Fruit fly (Drosophila melanogaster) whole organism, embryonic: ENCODE measurements around the gene Tango2.

ENCODE experiments used
- ATbp ChIP-seq: fragments of 200-800 bp; sonication (Bioruptor generic); optimal IDR thresholded peaks from 2 replicates; lab custom pipeline; 2017; ENCODE audit warnings: missing biosample characterization, mild to moderate bottlenecking, missing genetic modification characterization, missing genetic modification reagents
- Aef1 ChIP-seq: fragments of 200-800 bp; sonication (Bioruptor generic); IDR thresholded peaks from 3 replicates; pipeline ENCODE4 v1.3.6; 2022; ENCODE audit warnings: missing biosample characterization, missing genetic modification characterization
- Atf6 ChIP-seq: fragments of 200-800 bp; sonication (Bioruptor generic); IDR thresholded peaks from 2 replicates; pipeline ENCODE4 v1.3.6; 2022; ENCODE audit warnings: missing biosample characterization, missing genetic modification characterization
- BtbVII ChIP-seq: fragments of 200-800 bp; sonication (Bioruptor generic); optimal IDR thresholded peaks from 3 replicates; lab custom pipeline; 2017; ENCODE audit warnings: missing biosample characterization, mild to moderate bottlenecking, missing genetic modification characterization
- CG10147 ChIP-seq: fragments of 200-800 bp; sonication (Bioruptor generic); optimal IDR thresholded peaks from 2 replicates; lab custom pipeline; 2019; ENCODE audit warnings: missing biosample characterization, mild to moderate bottlenecking, missing genetic modification characterization, moderate library complexity
- CG11560 ChIP-seq: fragments of 200-800 bp; sonication (Bioruptor generic); IDR thresholded peaks from 3 replicates; pipeline ENCODE4 v1.3.6; 2022; ENCODE audit warnings: missing biosample characterization, missing genetic modification characterization
- CG11723 ChIP-seq: fragments of 200-800 bp; sonication (Bioruptor generic); optimal IDR thresholded peaks from 2 replicates; lab custom pipeline; 2017; ENCODE audit warnings: missing biosample characterization, mild to moderate bottlenecking, missing genetic modification characterization
- CG12104 ChIP-seq: fragments of 200-800 bp; sonication (Bioruptor generic); optimal IDR thresholded peaks from 3 replicates; lab custom pipeline; 2016; ENCODE audit warnings: missing biosample characterization, missing genetic modification characterization
- CG12155 ChIP-seq: fragments of 200-800 bp; sonication (Bioruptor generic); optimal IDR thresholded peaks from 3 replicates; lab custom pipeline; 2016; ENCODE audit warnings: missing biosample characterization, missing genetic modification characterization
- CG1233 ChIP-seq: fragments of 200-800 bp; sonication (Bioruptor generic); optimal IDR thresholded peaks from 4 replicates; lab custom pipeline; 2018; ENCODE audit warnings: missing biosample characterization, mild to moderate bottlenecking, missing genetic modification characterization
- CG17385 ChIP-seq: fragments of 200-800 bp; sonication (Bioruptor generic); optimal IDR thresholded peaks from 3 replicates; lab custom pipeline; 2018; ENCODE audit warnings: missing biosample characterization, mild to moderate bottlenecking, missing genetic modification characterization
- CG17802 ChIP-seq: fragments of 200-800 bp; sonication (Bioruptor generic); optimal IDR thresholded peaks from 2 replicates; lab custom pipeline; 2018; ENCODE audit warnings: missing biosample characterization, mild to moderate bottlenecking, missing genetic modification characterization, moderate library complexity
- CG2129 ChIP-seq: fragments of 200-800 bp; sonication (Bioruptor generic); IDR thresholded peaks from 2 replicates; pipeline ENCODE4 v1.3.6; 2022; ENCODE audit warnings: missing biosample characterization, missing genetic modification characterization; ENCODE audit not compliant: partially characterized antibody
- CG30020 ChIP-seq: fragments of 200-800 bp; optimal IDR thresholded peaks from 2 replicates; lab custom pipeline; 2019; ENCODE audit warnings: missing biosample characterization, mild to moderate bottlenecking, missing genetic modification characterization, moderate library complexity
- CG30431 ChIP-seq: fragments of 200-800 bp; sonication (Bioruptor generic); optimal IDR thresholded peaks from 2 replicates; lab custom pipeline; 2017; ENCODE audit warnings: missing biosample characterization, missing genetic modification characterization
- CG31441 ChIP-seq: fragments of 200-800 bp; sonication (Bioruptor generic); IDR thresholded peaks from 2 replicates; pipeline ENCODE4 v1.3.6; 2022; ENCODE audit warnings: missing biosample characterization, missing genetic modification characterization
- CG4730 ChIP-seq: fragments of 200-800 bp; sonication (Bioruptor generic); IDR thresholded peaks from 2 replicates; pipeline ENCODE4 v1.3.6; 2022; ENCODE audit warnings: missing biosample characterization, missing genetic modification characterization
- CG4854 ChIP-seq: fragments of 200-800 bp; sonication (Bioruptor generic); optimal IDR thresholded peaks from 2 replicates; lab custom pipeline; 2016; ENCODE audit warnings: missing biosample characterization, missing genetic modification characterization, inconsistent platforms
- CG6765 ChIP-seq: fragments of 200-800 bp; sonication (Bioruptor generic); optimal IDR thresholded peaks from 3 replicates; lab custom pipeline; 2017; ENCODE audit warnings: missing biosample characterization, mild to moderate bottlenecking, missing genetic modification characterization
- CG9215 ChIP-seq: fragments of 200-800 bp; sonication (Bioruptor generic); IDR thresholded peaks from 2 replicates; pipeline ENCODE4 v1.3.6; 2022; ENCODE audit warnings: missing biosample characterization, missing genetic modification characterization
- CG9876 ChIP-seq: fragments of 200-800 bp; sonication (Bioruptor generic); optimal IDR thresholded peaks from 2 replicates; lab custom pipeline; 2016; ENCODE audit warnings: missing biosample characterization, missing genetic modification characterization
- CkIIα-i1 ChIP-seq: fragments of 200-800 bp; sonication (Bioruptor generic); IDR thresholded peaks from 2 replicates; pipeline ENCODE4 v1.3.6; 2022; ENCODE audit warnings: missing biosample characterization, missing genetic modification characterization
- D19A ChIP-seq: fragments of 200-800 bp; optimal IDR thresholded peaks from 3 replicates; lab custom pipeline; 2019; ENCODE audit warnings: missing biosample characterization, mild to moderate bottlenecking, missing genetic modification characterization, moderate library complexity
- Dad ChIP-seq: fragments of 200-800 bp; sonication (Bioruptor generic); optimal IDR thresholded peaks from 3 replicates; lab custom pipeline; 2016; ENCODE audit warnings: missing biosample characterization, missing genetic modification characterization
- Drgx ChIP-seq: fragments of 200-800 bp; sonication (Bioruptor generic); IDR thresholded peaks from 2 replicates; pipeline ENCODE4 v1.3.6; 2022; ENCODE audit warnings: missing biosample characterization, missing genetic modification characterization
- E2f1 ChIP-seq: fragments of 200-800 bp; sonication (Bioruptor generic); IDR thresholded peaks from 2 replicates; pipeline ENCODE4 v1.3.6; 2022; ENCODE audit warnings: missing biosample characterization, missing genetic modification characterization
- E2f2 ChIP-seq: fragments of 200-800 bp; sonication (Bioruptor generic); IDR thresholded peaks from 2 replicates; pipeline ENCODE4 v1.3.6; 2022; ENCODE audit warnings: missing biosample characterization, missing genetic modification characterization
- Eip74EF ChIP-seq, 2 experiments: fragments of 200-800 bp in 1 of 2; fragments of >200 bp in 1 of 2; sonication (Bioruptor generic) in 1 of 2; optimal IDR thresholded peaks; 2 replicates each; lab custom pipeline; 2017 to 2019; ENCODE audit warnings: missing biosample characterization in 2 of 2, missing genetic modification characterization in 2 of 2, mild to moderate bottlenecking in 1 of 2, moderate library complexity in 1 of 2
- Ets97D ChIP-seq: fragments of 200-800 bp; sonication (Bioruptor generic); optimal IDR thresholded peaks from 3 replicates; lab custom pipeline; 2016; ENCODE audit warnings: missing biosample characterization, missing genetic modification characterization
- HLHmδ ChIP-seq: fragments of 200-800 bp; sonication (Bioruptor generic); optimal IDR thresholded peaks from 2 replicates; lab custom pipeline; 2018; ENCODE audit warnings: missing biosample characterization, mild to moderate bottlenecking, missing genetic modification characterization, moderate library complexity
- NFAT ChIP-seq: fragments of 200-800 bp; sonication (Bioruptor generic); IDR thresholded peaks from 2 replicates; pipeline ENCODE4 v1.3.6; 2022; ENCODE audit warnings: missing biosample characterization, missing genetic modification characterization
- Nf-YA ChIP-seq: fragments of 200-800 bp; sonication (Bioruptor generic); IDR thresholded peaks from 2 replicates; pipeline ENCODE4 v1.3.6; 2022; ENCODE audit warnings: missing biosample characterization, missing genetic modification characterization
- Ptx1 ChIP-seq: fragments of 200-800 bp; sonication (Bioruptor generic); IDR thresholded peaks from 2 replicates; pipeline ENCODE4 v1.3.6; 2022; ENCODE audit warnings: missing biosample characterization, missing genetic modification characterization
- Sry-δ ChIP-seq: fragments of 200-800 bp; sonication (Bioruptor generic); optimal IDR thresholded peaks from 2 replicates; lab custom pipeline; 2016; ENCODE audit warnings: missing biosample characterization, missing genetic modification characterization
- Stat92E ChIP-seq, 3 experiments: fragments of >200 bp in 2 of 3; fragments of 200-800 bp in 1 of 3; sonication (Bioruptor generic) in 1 of 3; optimal IDR thresholded peaks; 2 replicates each; lab custom pipeline; 2017 to 2019; ENCODE audit warnings: missing biosample characterization in 3 of 3, missing genetic modification characterization in 3 of 3, mild to moderate bottlenecking in 1 of 3, moderate library complexity in 1 of 3
- ato ChIP-seq: fragments of 200-800 bp; sonication (Bioruptor generic); IDR thresholded peaks from 2 replicates; pipeline ENCODE4 v1.3.6; 2022; ENCODE audit warnings: missing biosample characterization, missing genetic modification characterization; ENCODE audit not compliant: partially characterized antibody
- chif ChIP-seq, 2 experiments: fragments of 200-800 bp; sonication (Bioruptor generic); optimal IDR thresholded peaks; 3 replicates each; lab custom pipeline; 2016; ENCODE audit warnings: missing biosample characterization in 2 of 2, missing genetic modification characterization in 2 of 2
- da ChIP-seq: fragments of 200-800 bp; sonication (Bioruptor generic); optimal IDR thresholded peaks from 2 replicates; lab custom pipeline; 2016; ENCODE audit warnings: missing biosample characterization, missing genetic modification characterization
- dmrt11E ChIP-seq: fragments of 200-800 bp; sonication (Bioruptor generic); optimal IDR thresholded peaks from 3 replicates; lab custom pipeline; 2018; ENCODE audit warnings: missing biosample characterization, mild to moderate bottlenecking, missing genetic modification characterization, moderate library complexity
- ems ChIP-seq: fragments of 200-800 bp; sonication (Bioruptor generic); optimal IDR thresholded peaks from 3 replicates; lab custom pipeline; 2016; ENCODE audit warnings: missing biosample characterization, missing genetic modification characterization
- fd64A ChIP-seq: fragments of 200-800 bp; sonication (Bioruptor generic); optimal IDR thresholded peaks from 3 replicates; lab custom pipeline; 2018; ENCODE audit warnings: missing biosample characterization, mild to moderate bottlenecking, missing genetic modification characterization
- grau ChIP-seq: fragments of 200-800 bp; optimal IDR thresholded peaks from 3 replicates; lab custom pipeline; 2019; ENCODE audit warnings: missing biosample characterization, mild to moderate bottlenecking, missing genetic modification characterization, moderate library complexity
- gsb-n ChIP-seq: fragments of 200-800 bp; sonication (Bioruptor generic); optimal IDR thresholded peaks from 3 replicates; lab custom pipeline; 2018; ENCODE audit warnings: missing biosample characterization, mild to moderate bottlenecking, missing genetic modification characterization
- hb ChIP-seq: fragments of 200-800 bp; sonication (Bioruptor generic); IDR thresholded peaks from 3 replicates; pipeline ENCODE4 v1.3.6; 2022; ENCODE audit warnings: missing biosample characterization, missing genetic modification characterization; ENCODE audit not compliant: partially characterized antibody
- kni ChIP-seq: fragments of 200-800 bp; sonication (Bioruptor generic); optimal IDR thresholded peaks from 3 replicates; lab custom pipeline; 2017; ENCODE audit warnings: mild to moderate bottlenecking, missing biosample characterization, missing genetic modification reagents, missing genetic modification characterization
- nom ChIP-seq: fragments of 200-800 bp; sonication (Bioruptor generic); optimal IDR thresholded peaks from 2 replicates; lab custom pipeline; 2017; ENCODE audit warnings: missing biosample characterization, missing genetic modification characterization, mild to moderate bottlenecking, moderate library complexity, missing genetic modification reagents
- shn ChIP-seq: fragments of 200-800 bp; sonication (Bioruptor generic); optimal IDR thresholded peaks from 3 replicates; lab custom pipeline; 2016; ENCODE audit warnings: missing biosample characterization, missing genetic modification characterization
- slou ChIP-seq: fragments of 200-800 bp; sonication (Bioruptor generic); optimal IDR thresholded peaks from 3 replicates; lab custom pipeline; 2016; ENCODE audit warnings: missing biosample characterization, missing genetic modification characterization
- tin ChIP-seq: fragments of 200-800 bp; sonication (Bioruptor generic); optimal IDR thresholded peaks from 3 replicates; lab custom pipeline; 2016; ENCODE audit warnings: missing biosample characterization, missing genetic modification characterization

Tango2 gene

dm6 chrX:13616417-13617050 lies at the start of gene Tango2, which contains the start of gene tth (continued):
- TF ChIP-seq Stat92E (GFP tag; optimal IDR thresholded peaks at IDR 0.05; lab: Kevin White, UChicago): no peak
- TF ChIP-seq Eip74EF (GFP tag; optimal IDR thresholded peaks at IDR 0.05; lab: Kevin White, UChicago): no peak
- peak; percentile 3 for TF ChIP-seq CG4854 (GFP tag; lab: Kevin White, UChicago)
- peak; percentile 57 for TF ChIP-seq CG9215
- TF ChIP-seq CG31441 (GFP tag; lab: Robert Waterston, UW): peak; percentile 66; the same call in 1 of the 2 replicates
- peak; percentile 57 for TF ChIP-seq shn
- TF ChIP-seq HLHmδ (GFP tag; lab: Kevin White, UChicago): no peak
- peak; percentile 90 for TF ChIP-seq NFAT (GFP tag; lab: Robert Waterston, UW)
- TF ChIP-seq hb (GFP tag; lab: Robert Waterston, UW): peak; percentile 56; the same call in 1 of the 3 replicates
- no peak for TF ChIP-seq CG30431 (GFP tag; lab: Kevin White, UChicago)
- peak; percentile 58 for TF ChIP-seq CG30020
- peak; percentile 27 for TF ChIP-seq ATbp (GFP tag; lab: Kevin White, UChicago)
- TF ChIP-seq E2f2 (GFP tag; lab: Robert Waterston, UW): peak; percentile 79
- TF ChIP-seq Ets97D (GFP tag; lab: Kevin White, UChicago): peak; percentile 59
- 0 out of 2 replicates have a peak, but pooled peaks have one; percentile 16 for TF ChIP-seq CG2129 (GFP tag; lab: Robert Waterston, UW)
- TF ChIP-seq ato (GFP tag; lab: Robert Waterston, UW): no peak
- TF ChIP-seq CG17802 (tag; lab: Kevin White, UChicago): peak; percentile 9
- peak; percentile 67 for TF ChIP-seq E2f1
- TF ChIP-seq BtbVII (GFP tag; lab: Kevin White, UChicago): peak; percentile 51
- TF ChIP-seq kni (GFP tag; lab: Kevin White, UChicago): no peak
- TF ChIP-seq CG1233: peak; percentile 78
- 0 out of 2 replicates have a peak, but pooled peaks have one; percentile 26 for TF ChIP-seq Nf-YA (GFP tag; lab: Robert Waterston, UW)
- peak; percentile 74 for TF ChIP-seq CG12155
- TF ChIP-seq Atf6 (GFP tag; lab: Robert Waterston, UW): peak; percentile 77
- peak; percentile 63 for TF ChIP-seq Drgx (GFP tag; lab: Robert Waterston, UW)
- peak; percentile 51; the same call in 1 of the 3 replicates for TF ChIP-seq Aef1 (GFP tag; lab: Robert Waterston, UW)
- no peak for TF ChIP-seq CG6765
- peak; percentile 66 for TF ChIP-seq ems
- TF ChIP-seq nom: peak; percentile 30
- no peak for TF ChIP-seq CG11723
- TF ChIP-seq slou (GFP tag; lab: Kevin White, UChicago): peak; percentile 29
- TF ChIP-seq CG12104 (GFP tag; lab: Kevin White, UChicago): no peak
- peak; percentile 64 for TF ChIP-seq CG10147
- TF ChIP-seq Ptx1: peak; percentile 77
- no peak for TF ChIP-seq CG4730 (GFP tag; lab: Robert Waterston, UW)
- TF ChIP-seq CG17385: peak; percentile 45
- TF ChIP-seq dmrt11E (tag; lab: Kevin White, UChicago): peak; percentile 57
- TF ChIP-seq grau (tag; lab: Kevin White, UChicago): peak; percentile 83
- no peak for TF ChIP-seq fd64A
- TF ChIP-seq tin (GFP tag; lab: Kevin White, UChicago): peak; percentile 54
- no peak for TF ChIP-seq CkIIα-i1
- peak; percentile 11 for TF ChIP-seq CG9876 (GFP tag; lab: Kevin White, UChicago)
- TF ChIP-seq gsb-n (tag; lab: Kevin White, UChicago): no peak
- TF ChIP-seq Dad (GFP tag; lab: Kevin White, UChicago): peak; percentile 18
- peak; percentile 51 for TF ChIP-seq D19A
- no peak for TF ChIP-seq da (GFP tag; lab: Kevin White, UChicago)
- peak in 1 of 2 experiments; percentile 65 for TF ChIP-seq chif (GFP tag; optimal IDR thresholded peaks at IDR 0.05; lab: Kevin White, UChicago)
- 0 out of 3 replicates have a peak, but pooled peaks have one; percentile 41 for TF ChIP-seq CG11560 (tag; lab: Robert Waterston, UW)
- TF ChIP-seq Sry-δ: peak; percentile 90
